Worm (Caenorhabditis elegans) whole organism, L2 larva: ENCODE measurements around the gene Y54G2A.50.

Experiments used
- R02D3.7 ChIP-seq: fragments of 150-350 bp; optimal IDR thresholded peaks from 2 replicates; lab custom pipeline; 2014; ENCODE audit warnings: missing biosample characterization, missing genetic modification characterization
- ama-1 ChIP-seq: fragments of 150-350 bp; optimal IDR thresholded peaks from 2 replicates; lab custom pipeline; 2018; ENCODE audit warnings: inconsistent platforms
- blmp-1 ChIP-seq: sonication (generic microtip); optimal IDR thresholded peaks from 2 replicates; lab custom pipeline; 2017; ENCODE audit warnings: missing genetic modification characterization, mild to moderate bottlenecking, missing compliant biosample characterization, antibody characterized with exemption, moderate library complexity; ENCODE audit not compliant: insufficient read depth
- egl-27 ChIP-seq: sonication (generic microtip); optimal IDR thresholded peaks from 3 replicates; lab custom pipeline; 2017; ENCODE audit warnings: missing biosample characterization, missing genetic modification reagents, missing genetic modification characterization
- elt-3 ChIP-seq: sonication (generic microtip); optimal IDR thresholded peaks from 2 replicates; lab custom pipeline; 2017; ENCODE audit warnings: missing biosample characterization, missing genetic modification characterization
- fos-1 ChIP-seq: fragments of 150-350 bp; optimal IDR thresholded peaks from 2 replicates; lab custom pipeline; 2014; ENCODE audit warnings: missing biosample characterization, missing genetic modification characterization
- lin-13 ChIP-seq: fragments of 150-350 bp; optimal IDR thresholded peaks from 2 replicates; lab custom pipeline; 2014; ENCODE audit warnings: missing biosample characterization, missing genetic modification reagents, missing genetic modification characterization
- lin-39 ChIP-seq: fragments of 150-350 bp; optimal IDR thresholded peaks from 2 replicates; lab custom pipeline; 2014; ENCODE audit warnings: missing biosample characterization, missing genetic modification reagents, missing genetic modification characterization
- mab-5 ChIP-seq: fragments of 150-350 bp; optimal IDR thresholded peaks from 2 replicates; lab custom pipeline; 2014; ENCODE audit warnings: missing biosample characterization, missing genetic modification characterization
- nhr-237 ChIP-seq: fragments of 150-350 bp; optimal IDR thresholded peaks from 2 replicates; lab custom pipeline; 2014; ENCODE audit warnings: missing biosample characterization, missing genetic modification characterization
- nhr-77 ChIP-seq: fragments of 150-350 bp; optimal IDR thresholded peaks from 2 replicates; lab custom pipeline; 2014; ENCODE audit warnings: missing biosample characterization, missing genetic modification characterization
- snpc-4 ChIP-seq: fragments of 150-350 bp; optimal IDR thresholded peaks from 2 replicates; lab custom pipeline; 2014; ENCODE audit warnings: missing biosample characterization, missing genetic modification characterization
- unc-39 ChIP-seq: fragments of 150-350 bp; optimal IDR thresholded peaks from 2 replicates; lab custom pipeline; 2014; ENCODE audit warnings: missing biosample characterization, missing genetic modification characterization
- unc-55 ChIP-seq: fragments of 150-350 bp; sonication (generic microtip); optimal IDR thresholded peaks from 3 replicates; lab custom pipeline; 2014; ENCODE audit warnings: missing biosample characterization, missing genetic modification reagents, missing genetic modification characterization

ce11 chrIV:2960242-2960641, 42.4 kb downstream of the Y54G2A.50 start:
- TF ChIP-seq nhr-77 (tag; lab: Kevin White, UChicago): no peak
- TF ChIP-seq blmp-1 (tag; lab: Kevin White, UChicago): no peak
- no peak for TF ChIP-seq nhr-237 (tag; lab: Kevin White, UChicago)
- no peak for TF ChIP-seq snpc-4 (tag; lab: Kevin White, UChicago)
- TF ChIP-seq unc-39 (tag; lab: Kevin White, UChicago): no peak
- TF ChIP-seq lin-39: no peak
- no peak for TF ChIP-seq lin-13
- no peak for TF ChIP-seq ama-1 (lab: Kevin White, UChicago)
- TF ChIP-seq egl-27: no peak
- TF ChIP-seq mab-5 (tag; lab: Kevin White, UChicago): no peak
- TF ChIP-seq R02D3.7 (tag; lab: Kevin White, UChicago): no peak
- no peak for TF ChIP-seq elt-3 (tag; lab: Kevin White, UChicago)
- TF ChIP-seq unc-55: no peak
- no peak for TF ChIP-seq fos-1 (tag; lab: Kevin White, UChicago)
